Worm (Caenorhabditis elegans) whole organism, L3 larva: ENCODE results near the gene F08D12.2.

ENCODE experiments used
- R02D3.7 ChIP-seq: fragments of 150-350 bp; optimal IDR thresholded peaks from 2 replicates; lab custom pipeline; 2014; ENCODE audit warnings: missing biosample characterization, missing genetic modification characterization
- ZK546.5 ChIP-seq: sonication (generic microtip); optimal IDR thresholded peaks from 2 replicates; lab custom pipeline; 2017; ENCODE audit warnings: missing biosample characterization, missing genetic modification characterization
- aly-2 ChIP-seq: fragments of 150-350 bp; optimal IDR thresholded peaks from 2 replicates; lab custom pipeline; 2014; ENCODE audit warnings: missing biosample characterization, missing genetic modification characterization
- ama-1 ChIP-seq: fragments of 150-350 bp; optimal IDR thresholded peaks from 2 replicates; lab custom pipeline; 2018
- ceh-16 ChIP-seq: sonication (generic microtip); optimal IDR thresholded peaks from 2 replicates; lab custom pipeline; 2017; ENCODE audit warnings: missing biosample characterization, missing genetic modification characterization
- ceh-82 ChIP-seq: fragments of 150-350 bp; optimal IDR thresholded peaks from 2 replicates; lab custom pipeline; 2014; ENCODE audit warnings: missing biosample characterization, missing genetic modification characterization
- daf-12 ChIP-seq: fragments of 150-350 bp; optimal IDR thresholded peaks from 2 replicates; lab custom pipeline; 2014; ENCODE audit warnings: missing biosample characterization, missing genetic modification reagents, missing genetic modification characterization
- egl-27 ChIP-seq: sonication (generic microtip); optimal IDR thresholded peaks from 4 replicates; lab custom pipeline; 2017; ENCODE audit warnings: missing biosample characterization, missing genetic modification reagents, missing genetic modification characterization
- egl-5 ChIP-seq: fragments of 150-350 bp; optimal IDR thresholded peaks from 2 replicates; lab custom pipeline; 2017; ENCODE audit warnings: missing biosample characterization, missing genetic modification reagents, missing genetic modification characterization, inconsistent platforms
- elt-1 ChIP-seq: fragments of 150-350 bp; optimal IDR thresholded peaks from 2 replicates; lab custom pipeline; 2014; ENCODE audit warnings: missing biosample characterization, missing genetic modification characterization
- elt-2 ChIP-seq: sonication (generic microtip); optimal IDR thresholded peaks from 2 replicates; lab custom pipeline; 2016; ENCODE audit warnings: missing genetic modification reagents, mild to moderate bottlenecking, missing genetic modification characterization, missing compliant biosample characterization
- eor-1 ChIP-seq, 2 experiments: fragments of 150-350 bp; optimal IDR thresholded peaks; 2 replicates each; lab custom pipeline; 2014 to 2018; ENCODE audit warnings: missing biosample characterization in 2 of 2, missing genetic modification characterization in 2 of 2
- fkh-10 ChIP-seq: sonication (generic microtip); optimal IDR thresholded peaks from 2 replicates; lab custom pipeline; 2017; ENCODE audit warnings: missing biosample characterization, missing genetic modification reagents, missing genetic modification characterization
- fkh-2 ChIP-seq: fragments of 150-350 bp; optimal IDR thresholded peaks from 2 replicates; lab custom pipeline; 2014; ENCODE audit warnings: missing biosample characterization, missing genetic modification reagents, missing genetic modification characterization
- hmg-11 ChIP-seq: sonication (generic microtip); optimal IDR thresholded peaks from 2 replicates; lab custom pipeline; 2016; ENCODE audit warnings: missing genetic modification characterization, missing compliant biosample characterization
- jun-1 ChIP-seq: fragments of 150-350 bp; optimal IDR thresholded peaks from 2 replicates; lab custom pipeline; 2014; ENCODE audit warnings: missing biosample characterization, missing genetic modification reagents, missing genetic modification characterization
- lin-15B ChIP-seq: fragments of 150-350 bp; optimal IDR thresholded peaks from 2 replicates; lab custom pipeline; 2014; ENCODE audit warnings: missing biosample characterization, missing genetic modification characterization
- lin-39 ChIP-seq: fragments of 150-350 bp; optimal IDR thresholded peaks from 2 replicates; lab custom pipeline; 2018; ENCODE audit warnings: missing biosample characterization, missing genetic modification reagents, missing genetic modification characterization
- lsy-12 ChIP-seq: sonication (generic microtip); optimal IDR thresholded peaks from 2 replicates; lab custom pipeline; 2016; ENCODE audit warnings: mild to moderate bottlenecking, missing genetic modification characterization, missing compliant biosample characterization
- mml-1 ChIP-seq: fragments of 150-350 bp; sonication (generic microtip); optimal IDR thresholded peaks from 3 replicates; lab custom pipeline; 2014; ENCODE audit warnings: missing biosample characterization, missing genetic modification characterization
- nfya-1 ChIP-seq: sonication (generic microtip); optimal IDR thresholded peaks from 2 replicates; lab custom pipeline; 2017; ENCODE audit warnings: missing genetic modification characterization, mild to moderate bottlenecking, missing compliant biosample characterization, antibody characterized with exemption, moderate library complexity; ENCODE audit not compliant: insufficient read depth
- nhr-11 ChIP-seq: fragments of 150-350 bp; optimal IDR thresholded peaks from 2 replicates; lab custom pipeline; 2014; ENCODE audit warnings: missing biosample characterization, missing genetic modification characterization
- nhr-67 ChIP-seq: fragments of 150-350 bp; optimal IDR thresholded peaks from 2 replicates; lab custom pipeline; 2014; ENCODE audit warnings: missing biosample characterization, missing genetic modification characterization
- nhr-76 ChIP-seq: fragments of 150-350 bp; sonication (generic microtip); optimal IDR thresholded peaks from 5 replicates; lab custom pipeline; 2014; ENCODE audit warnings: missing biosample characterization, missing genetic modification characterization
- nhr-77 ChIP-seq: fragments of 150-350 bp; optimal IDR thresholded peaks from 2 replicates; lab custom pipeline; 2014; ENCODE audit warnings: missing biosample characterization, missing genetic modification characterization
- pha-4 ChIP-seq: fragments of 150-350 bp; optimal IDR thresholded peaks from 2 replicates; lab custom pipeline; 2014; ENCODE audit warnings: missing biosample characterization, missing genetic modification reagents, missing genetic modification characterization
- pqm-1 ChIP-seq: fragments of 150-350 bp; optimal IDR thresholded peaks from 2 replicates; lab custom pipeline; 2017; ENCODE audit warnings: missing biosample characterization, missing genetic modification characterization, inconsistent platforms
- sea-2 ChIP-seq: fragments of 150-350 bp; sonication (generic microtip); optimal IDR thresholded peaks from 4 replicates; lab custom pipeline; 2014; ENCODE audit warnings: missing biosample characterization, missing genetic modification reagents, missing genetic modification characterization
- skn-1 ChIP-seq: fragments of 150-350 bp; optimal IDR thresholded peaks from 2 replicates; lab custom pipeline; 2014; ENCODE audit warnings: missing biosample characterization, missing genetic modification characterization
- snpc-4 ChIP-seq: fragments of 150-350 bp; optimal IDR thresholded peaks from 2 replicates; lab custom pipeline; 2014; ENCODE audit warnings: missing biosample characterization, missing genetic modification characterization
- tbx-2 ChIP-seq: sonication (generic microtip); optimal IDR thresholded peaks from 2 replicates; lab custom pipeline; 2016; ENCODE audit warnings: mild to moderate bottlenecking, missing genetic modification characterization, missing compliant biosample characterization
- unc-39 ChIP-seq: sonication (generic microtip); optimal IDR thresholded peaks from 4 replicates; lab custom pipeline; 2017; ENCODE audit warnings: missing biosample characterization, missing genetic modification characterization
- unc-62 ChIP-seq: fragments of 150-350 bp; sonication (generic microtip); optimal IDR thresholded peaks from 4 replicates; lab custom pipeline; 2014; ENCODE audit warnings: missing biosample characterization, missing genetic modification reagents, missing genetic modification characterization
- zag-1 ChIP-seq: fragments of 150-350 bp; optimal IDR thresholded peaks from 2 replicates; lab custom pipeline; 2014; ENCODE audit warnings: missing biosample characterization, missing genetic modification characterization
- ztf-11 ChIP-seq: fragments of 150-350 bp; optimal IDR thresholded peaks from 2 replicates; lab custom pipeline; 2014; ENCODE audit warnings: missing biosample characterization, missing genetic modification characterization
- ztf-4 ChIP-seq: fragments of 150-350 bp; optimal IDR thresholded peaks from 2 replicates; lab custom pipeline; 2014; ENCODE audit warnings: missing biosample characterization, missing genetic modification characterization

Gene F08D12.2

DNA sequence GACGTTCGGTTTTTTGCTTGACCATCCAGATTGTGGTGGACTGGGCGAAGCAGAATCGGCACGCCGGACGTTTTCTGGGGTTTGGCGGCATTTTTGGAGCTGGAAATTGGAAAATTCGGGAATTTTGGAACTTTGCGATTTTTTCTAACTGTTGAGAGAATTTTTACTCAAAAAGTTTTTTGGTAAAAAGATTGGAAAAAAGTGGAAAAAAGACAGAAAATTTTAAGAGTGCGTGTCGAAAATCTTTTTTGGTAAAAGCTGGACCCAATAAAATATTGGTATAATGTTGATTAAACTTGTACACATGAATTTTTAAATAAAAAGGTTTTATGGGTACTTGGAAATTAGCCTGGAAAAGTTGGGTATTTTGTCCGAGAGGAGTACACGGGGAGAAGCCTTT, 39.2 kb upstream of the F08D12.2 start, which contains the start of gene T05A8.7:
TSS of gene T05A8.7 (minus strand) at position 101 of the 400 bp plus-strand sequence.
- TF ChIP-seq ceh-16, result no peak
- TF ChIP-seq ama-1 (lab: Kevin White, UChicago), result no peak
- no peak for TF ChIP-seq egl-5 (tag; lab: Kevin White, UChicago)
- TF ChIP-seq elt-2 (tag; lab: Kevin White, UChicago), result no peak
- TF ChIP-seq daf-12 (tag; lab: Kevin White, UChicago), result no peak
- no peak for TF ChIP-seq ZK546.5
- no peak for TF ChIP-seq mml-1 (tag; lab: Kevin White, UChicago)
- TF ChIP-seq ceh-82 (tag; lab: Kevin White, UChicago), result no peak
- TF ChIP-seq nhr-76 (tag; lab: Kevin White, UChicago), result no peak
- TF ChIP-seq fkh-10 (GFP tag; lab: Kevin White, UChicago), result no peak
- no peak for TF ChIP-seq fkh-2 (tag; lab: Kevin White, UChicago)
- no peak for TF ChIP-seq unc-39 (tag; lab: Kevin White, UChicago)
- no peak for TF ChIP-seq nhr-67 (tag; lab: Kevin White, UChicago)
- TF ChIP-seq jun-1 (tag; lab: Kevin White, UChicago), result no peak
- no peak for TF ChIP-seq sea-2 (GFP tag; lab: Kevin White, UChicago)
- no peak for TF ChIP-seq lsy-12 (tag; lab: Kevin White, UChicago)
- TF ChIP-seq, all 47 proteins: peak for 0

ce11 chrII:2747956-2748621, 33.4 kb upstream of the F08D12.2 start:
- no peak for TF ChIP-seq ztf-4 (tag; lab: Kevin White, UChicago)
- peak; percentile 41 for TF ChIP-seq snpc-4 (tag; lab: Kevin White, UChicago)
- no peak for TF ChIP-seq pha-4 (tag; lab: Kevin White, UChicago)
- peak; percentile 15 for TF ChIP-seq egl-5 (tag; lab: Kevin White, UChicago)
- TF ChIP-seq lsy-12 (tag; lab: Kevin White, UChicago), result no peak
- TF ChIP-seq pqm-1 (tag; lab: Kevin White, UChicago), result no peak
- TF ChIP-seq fkh-10 (GFP tag; lab: Kevin White, UChicago), result peak; percentile 31
- TF ChIP-seq ztf-11 (tag; lab: Kevin White, UChicago), result no peak
- TF ChIP-seq sea-2 (GFP tag; lab: Kevin White, UChicago), result no peak
- no peak for TF ChIP-seq elt-1 (tag; lab: Kevin White, UChicago)
- TF ChIP-seq skn-1 (tag; lab: Kevin White, UChicago), result peak; percentile 10
- TF ChIP-seq ceh-82 (tag; lab: Kevin White, UChicago), result peak; percentile 26
- TF ChIP-seq unc-62 (GFP tag; lab: Kevin White, UChicago), result peak; percentile 79
- no peak for TF ChIP-seq eor-1 (tag; optimal IDR thresholded peaks at IDR 0.05; lab: Kevin White, UChicago)
- TF ChIP-seq lin-39, result peak; percentile 71
- TF ChIP-seq lin-15B (tag; lab: Kevin White, UChicago), result peak; percentile 41
- no peak for TF ChIP-seq nhr-77
- TF ChIP-seq zag-1 (tag; lab: Kevin White, UChicago), result peak; percentile 30
- peak; percentile 13 for TF ChIP-seq R02D3.7 (tag; lab: Kevin White, UChicago)
- peak; percentile 76 for TF ChIP-seq hmg-11 (tag; lab: Kevin White, UChicago)
- peak; percentile 81 for TF ChIP-seq nfya-1 (tag; lab: Kevin White, UChicago)
- no peak for TF ChIP-seq aly-2 (tag; lab: Kevin White, UChicago)
- no peak for TF ChIP-seq nhr-11
- TF ChIP-seq tbx-2 (tag; lab: Kevin White, UChicago), result peak; percentile 46
- TF ChIP-seq, all 47 proteins: peak for 13

DNA sequence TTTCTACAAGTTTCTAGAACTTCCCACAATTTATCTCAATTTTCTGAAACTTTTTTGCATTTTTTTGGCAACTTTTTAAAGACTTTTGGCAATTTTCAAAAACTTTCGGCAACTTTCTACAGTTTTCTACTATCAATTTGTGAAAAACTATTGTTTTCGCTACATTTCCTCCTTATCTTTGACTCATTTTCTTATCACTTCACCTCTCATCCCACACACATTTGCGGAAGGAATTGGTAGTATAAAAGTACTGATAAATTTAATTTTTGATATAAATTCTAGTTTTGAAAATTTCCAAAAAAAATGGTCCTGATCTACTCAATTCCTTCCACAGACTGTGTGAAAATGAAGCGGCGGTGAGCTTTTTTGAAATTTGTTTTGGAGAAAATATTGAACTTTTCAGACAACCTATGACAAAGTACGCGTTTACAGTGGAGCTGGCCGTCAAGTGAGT, 31.8 kb upstream of the F08D12.2 start, which contains the start of gene F29A7.4:
TSS of gene F29A7.4 (plus strand) at position 404 of the 454 bp plus-strand sequence.
- no peak for TF ChIP-seq egl-5 (tag; lab: Kevin White, UChicago)
- TF ChIP-seq pqm-1 (tag; lab: Kevin White, UChicago), result peak; percentile 58
- no peak for TF ChIP-seq egl-27 (tag; lab: Kevin White, UChicago)
- TF ChIP-seq fkh-10 (GFP tag; lab: Kevin White, UChicago), result no peak
- no peak for TF ChIP-seq tbx-2 (tag; lab: Kevin White, UChicago)
- no peak for TF ChIP-seq daf-12 (tag; lab: Kevin White, UChicago)
- TF ChIP-seq elt-2 (tag; lab: Kevin White, UChicago), result peak; percentile 64
- no peak for TF ChIP-seq unc-39 (tag; lab: Kevin White, UChicago)
